Worm (Caenorhabditis elegans): Measurements from ENCODE around the gene pinn-1.

DNA sequence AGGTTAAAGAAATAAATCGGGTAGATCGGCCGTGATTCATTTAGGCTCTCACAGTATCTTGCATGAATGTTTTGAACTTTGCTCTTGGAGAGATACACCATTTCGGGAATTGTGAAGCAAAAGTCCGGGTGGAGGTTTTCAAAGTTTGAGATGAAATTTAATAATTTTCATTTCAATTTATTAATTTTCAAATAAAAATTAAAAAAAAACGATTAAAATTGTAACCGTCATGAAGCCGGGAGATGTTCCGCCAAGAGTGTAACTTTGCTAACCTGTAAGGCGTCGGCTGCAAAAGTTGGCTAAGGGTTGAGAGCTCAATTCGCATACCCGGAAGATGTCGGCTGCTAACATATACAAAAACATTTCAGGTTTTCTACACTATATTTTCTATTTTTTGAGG is 45.5 kb upstream of the pinn-1 start, which contains the start of gene irld-67:
- TF ChIP-seq ztf-23 (GFP tag; IDR thresholded peaks at IDR 0.05) (no peak), flt-1 (GFP tag; IDR thresholded peaks at IDR 0.05) (no peak), med-1 (GFP tag; optimal IDR thresholded peaks at IDR 0.05; ENCODE audit: insufficient read depth) (no peak), ztf-29 (GFP tag; IDR thresholded peaks at IDR 0.05) (no peak)
